Worm (Caenorhabditis elegans) whole organism, L1 larva: ENCODE data around the gene D2023.3.

Experiments
- C04F5.9 ChIP-seq: sonication (generic microtip); optimal IDR thresholded peaks from 2 replicates; lab custom pipeline; 2016; ENCODE audit warnings: missing genetic modification characterization, missing compliant biosample characterization
- C34B4.2 ChIP-seq: sonication (generic microtip); optimal IDR thresholded peaks from 2 replicates; lab custom pipeline; 2017; ENCODE audit warnings: mild to moderate bottlenecking, missing genetic modification characterization, missing compliant biosample characterization
- ceh-82 ChIP-seq, 3 experiments: fragments of 150-350 bp in 1 of 3; sonication (generic microtip) in 2 of 3; optimal IDR thresholded peaks; 2 replicates each; lab custom pipeline; 2014 to 2017; ENCODE audit warnings: missing biosample characterization in 3 of 3, missing genetic modification characterization in 3 of 3
- elt-2 ChIP-seq: sonication (generic microtip); optimal IDR thresholded peaks from 2 replicates; lab custom pipeline; 2016; ENCODE audit warnings: missing genetic modification characterization, mild to moderate bottlenecking, inconsistent platforms, missing compliant biosample characterization, missing genetic modification reagents
- elt-3 ChIP-seq, 6 experiments: fragments of 150-350 bp in 1 of 6; sonication (generic microtip); optimal IDR thresholded peaks; 2 replicates each; lab custom pipeline; 2017 to 2018; ENCODE audit warnings: missing biosample characterization in 6 of 6, missing genetic modification characterization in 6 of 6, inconsistent platforms in 1 of 6
- lin-13 ChIP-seq: fragments of 150-350 bp; optimal IDR thresholded peaks from 2 replicates; lab custom pipeline; 2014; ENCODE audit warnings: missing biosample characterization, missing genetic modification reagents, missing genetic modification characterization
- mdl-1 ChIP-seq, 2 experiments: fragments of 150-350 bp; optimal IDR thresholded peaks; 2 replicates each; lab custom pipeline; 2014 to 2017; ENCODE audit warnings: missing biosample characterization in 2 of 2, missing genetic modification characterization in 2 of 2, inconsistent platforms in 1 of 2
- nhr-11 ChIP-seq: fragments of 150-350 bp; optimal IDR thresholded peaks from 2 replicates; lab custom pipeline; 2014; ENCODE audit warnings: missing biosample characterization, missing genetic modification characterization
- nhr-76 ChIP-seq: sonication (generic microtip); optimal IDR thresholded peaks from 2 replicates; lab custom pipeline; 2017; ENCODE audit warnings: missing biosample characterization, missing genetic modification characterization
- nhr-77 ChIP-seq: fragments of 150-350 bp; optimal IDR thresholded peaks from 2 replicates; lab custom pipeline; 2014; ENCODE audit warnings: missing biosample characterization, missing genetic modification characterization
- pax-3 ChIP-seq: fragments of 200-800 bp; sonication (Bioruptor generic); optimal IDR thresholded peaks from 2 replicates; lab custom pipeline; 2018; ENCODE audit warnings: mild to moderate bottlenecking, missing genetic modification characterization, moderate library complexity, missing compliant biosample characterization
- tbx-2 ChIP-seq: sonication (generic microtip); optimal IDR thresholded peaks from 2 replicates; lab custom pipeline; 2016; ENCODE audit warnings: missing genetic modification characterization, missing compliant biosample characterization
- unc-62 ChIP-seq: fragments of 150-350 bp; optimal IDR thresholded peaks from 2 replicates; lab custom pipeline; 2014; ENCODE audit warnings: missing biosample characterization, missing genetic modification reagents, missing genetic modification characterization

- TF ChIP-seq nhr-76 (tag; lab: Kevin White, UChicago), result no peak
- no peak for TF ChIP-seq nhr-11 (tag; lab: Kevin White, UChicago)
- no peak for TF ChIP-seq pax-3 (tag; lab: Kevin White, UChicago)
- no peak for TF ChIP-seq ceh-82 (tag; optimal IDR thresholded peaks at IDR 0.05; lab: Kevin White, UChicago)
- no peak for TF ChIP-seq C04F5.9
- TF ChIP-seq nhr-77, result no peak
- no peak for TF ChIP-seq elt-3 (tag; optimal IDR thresholded peaks at IDR 0.05; lab: Kevin White, UChicago)
- TF ChIP-seq C34B4.2 (tag; lab: Kevin White, UChicago), result no peak
- TF ChIP-seq tbx-2 (tag; lab: Kevin White, UChicago), result no peak
- no peak for TF ChIP-seq elt-2 (tag; lab: Kevin White, UChicago)
- no peak for TF ChIP-seq mdl-1 (tag; optimal IDR thresholded peaks at IDR 0.05; lab: Kevin White, UChicago)
- no peak for TF ChIP-seq unc-62 (GFP tag; lab: Kevin White, UChicago)
- no peak for TF ChIP-seq lin-13 (GFP tag; lab: Kevin White, UChicago)
These were observed 33.7 kb upstream of the D2023.3 start, which contains the start of gene hmp-1 for ce11 chrV:11845492-11845891.
